Fruit fly (Drosophila melanogaster): Measurements from ENCODE around the gene yellow-e.

DNA sequence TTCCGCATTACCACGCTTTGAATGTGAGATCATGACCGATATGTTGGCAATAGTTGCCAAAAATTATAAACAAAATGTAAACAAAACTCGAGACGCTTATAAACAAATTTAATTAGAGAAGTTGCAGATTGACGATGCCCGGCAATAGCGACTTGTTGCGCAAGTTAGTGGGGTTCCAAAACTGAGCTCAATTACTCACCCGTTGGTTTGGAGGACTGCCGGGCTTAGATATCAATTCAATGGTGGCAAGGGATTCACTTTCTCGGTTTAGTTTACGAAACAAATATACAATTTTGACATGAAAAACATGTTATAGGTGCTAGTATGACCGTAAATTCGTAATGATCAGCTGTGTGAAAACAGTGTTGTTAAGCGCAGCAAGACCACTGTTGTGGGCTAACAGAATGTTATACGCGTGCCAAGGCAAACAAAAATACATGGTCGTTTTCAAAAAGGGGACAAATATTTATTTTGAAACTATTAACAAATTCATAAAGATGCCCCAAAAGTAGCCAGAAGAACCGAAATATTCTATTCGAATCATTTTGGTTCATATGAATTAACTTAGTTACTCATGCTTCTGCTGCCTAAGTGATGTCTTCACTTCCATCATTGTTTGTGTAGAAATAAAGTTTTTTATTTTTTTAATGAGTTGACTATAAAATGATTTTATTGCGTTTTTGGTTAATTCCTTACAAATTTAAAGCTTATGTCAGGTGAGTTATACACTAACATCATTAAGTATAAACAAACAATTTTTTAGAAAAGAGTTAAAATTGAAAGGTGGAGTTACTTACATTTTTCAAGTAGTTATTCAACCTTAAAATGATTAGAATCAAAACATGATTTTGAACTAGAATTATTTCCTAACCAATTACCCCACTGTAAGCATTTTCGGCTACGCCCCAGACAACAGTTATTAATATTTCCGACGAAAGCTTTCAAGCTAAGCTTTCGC is 48.2 kb downstream of the yellow-e start, which contains the start of gene Elp6:
- peak; percentile 64 for TF ChIP-seq CG9705 (GFP tag; optimal IDR thresholded peaks at IDR 0.05)
- peak; percentile 82 for TF ChIP-seq fru (GFP tag; optimal IDR thresholded peaks at IDR 0.05)
- no peak for TF ChIP-seq pan (optimal IDR thresholded peaks at IDR 0.05)
- TF ChIP-seq N (GFP tag; optimal IDR thresholded peaks at IDR 0.05): no peak
- peak; percentile 78 for TF ChIP-seq ey (GFP tag; optimal IDR thresholded peaks at IDR 0.05)
- TF ChIP-seq sv (GFP tag; optimal IDR thresholded peaks at IDR 0.05): peak; percentile 54
- TF ChIP-seq dl (GFP tag; optimal IDR thresholded peaks at IDR 0.05; ENCODE audit: insufficient read depth in 1 of 2, partially characterized antibody in 2 of 2): no peak
- TF ChIP-seq usp (GFP tag; optimal IDR thresholded peaks at IDR 0.05): no peak
- no peak for TF ChIP-seq Hr78 (GFP tag; optimal IDR thresholded peaks at IDR 0.05)
- no peak for TF ChIP-seq jim (GFP tag; optimal IDR thresholded peaks at IDR 0.05)

Data from whole organism, wandering third instar larva.